Fruit fly (Drosophila melanogaster): Measurements from ENCODE around the gene CG5478.

CG5478 gene

dm6 chr3R:15919367-15920228 is 13.9 kb downstream of the CG5478 start (continued):
- TF ChIP-seq CG2712 (tag; optimal IDR thresholded peaks at IDR 0.05), result no peak
- no peak for TF ChIP-seq fru (optimal IDR thresholded peaks at IDR 0.05)
- no peak for TF ChIP-seq CG10321 (GFP tag; IDR thresholded peaks at IDR 0.05)
- no peak for TF ChIP-seq CG32772 (GFP tag; IDR thresholded peaks at IDR 0.05)
- TF ChIP-seq bab2 (GFP tag; optimal IDR thresholded peaks at IDR 0.05), result no peak
- TF ChIP-seq CG6254 (GFP tag; optimal IDR thresholded peaks at IDR 0.05), result no peak
- no peak for TF ChIP-seq usp (GFP tag; optimal IDR thresholded peaks at IDR 0.05)
- TF ChIP-seq unc-4 (GFP tag; IDR thresholded peaks at IDR 0.05; ENCODE audit: partially characterized antibody), result no peak
- TF ChIP-seq slbo (GFP tag; IDR thresholded peaks at IDR 0.05), result no peak
- TF ChIP-seq Lim3 (GFP tag; IDR thresholded peaks at IDR 0.05), result no peak
- TF ChIP-seq ems (GFP tag; optimal IDR thresholded peaks at IDR 0.05), result no peak
- 0 out of 2 replicates have a peak, but pooled peaks have one; percentile 17 for TF ChIP-seq CG6689 (GFP tag; IDR thresholded peaks at IDR 0.05)
- no peak for TF ChIP-seq CG14667 (GFP tag; IDR thresholded peaks at IDR 0.05)
- TF ChIP-seq CG43689 (GFP tag; IDR thresholded peaks at IDR 0.05), result no peak
- no peak for TF ChIP-seq bigmax (GFP tag; optimal IDR thresholded peaks at IDR 0.05)
- TF ChIP-seq en (GFP tag; optimal IDR thresholded peaks at IDR 0.05), result no peak
- no peak for TF ChIP-seq sr (GFP tag; IDR thresholded peaks at IDR 0.05)
- TF ChIP-seq CG13775 (GFP tag; optimal IDR thresholded peaks at IDR 0.05), result no peak
- TF ChIP-seq prd (optimal IDR thresholded peaks at IDR 0.05), result no peak
- TF ChIP-seq prd (GFP tag; IDR thresholded peaks at IDR 0.05), result no peak; the same call in 2 of the 3 replicates
- no peak for TF ChIP-seq CG8281 (tag; optimal IDR thresholded peaks at IDR 0.05)
- no peak for TF ChIP-seq CG7786 (GFP tag; optimal IDR thresholded peaks at IDR 0.05)
- no peak for TF ChIP-seq CG6813 (GFP tag; optimal IDR thresholded peaks at IDR 0.05)
- TF ChIP-seq CG18764 (GFP tag; optimal IDR thresholded peaks at IDR 0.05), result no peak
- no peak for TF ChIP-seq CG17612 (GFP tag; IDR thresholded peaks at IDR 0.05)
- peak; percentile 40 for TF ChIP-seq az2 (GFP tag; optimal IDR thresholded peaks at IDR 0.05)
- TF ChIP-seq cad (GFP tag; optimal IDR thresholded peaks at IDR 0.05), result no peak
- TF ChIP-seq sens-2 (GFP tag; IDR thresholded peaks at IDR 0.05), result no peak
- peak; percentile 1 for TF ChIP-seq CG15479 (GFP tag; optimal IDR thresholded peaks at IDR 0.05)
- TF ChIP-seq CG17328 (GFP tag; IDR thresholded peaks at IDR 0.05), result no peak
- no peak for TF ChIP-seq CG3065 (GFP tag; optimal IDR thresholded peaks at IDR 0.05)
- peak; percentile 19 for TF ChIP-seq CG1529 (GFP tag; optimal IDR thresholded peaks at IDR 0.05)
- TF ChIP-seq ci (GFP tag; IDR thresholded peaks at IDR 0.05), result peak; percentile 44; the same call in 1 of the 3 replicates
- no peak for TF ChIP-seq grau (tag; optimal IDR thresholded peaks at IDR 0.05)
- TF ChIP-seq CG11085 (GFP tag; IDR thresholded peaks at IDR 0.05), result no peak
- no peak for TF ChIP-seq ttk (GFP tag; IDR thresholded peaks at IDR 0.05)
- TF ChIP-seq Vsx1 (GFP tag; optimal IDR thresholded peaks at IDR 0.05), result no peak
- no peak for TF ChIP-seq zfh2 (GFP tag; optimal IDR thresholded peaks at IDR 0.05)
- no peak for TF ChIP-seq NK7.1 (GFP tag; optimal IDR thresholded peaks at IDR 0.05)
- no peak for TF ChIP-seq Jarid2 (GFP tag; optimal IDR thresholded peaks at IDR 0.05)
- no peak for TF ChIP-seq Sin3A (optimal IDR thresholded peaks at IDR 0.05)
- no peak for TF ChIP-seq GATAe (GFP tag; conservative IDR thresholded peaks at IDR 0.05)
- no peak for TF ChIP-seq Bteb2 (GFP tag; optimal IDR thresholded peaks at IDR 0.05)
- TF ChIP-seq CG33213 (GFP tag; optimal IDR thresholded peaks at IDR 0.05), result no peak
- no peak for TF ChIP-seq shn (GFP tag; optimal IDR thresholded peaks at IDR 0.05)
- peak; percentile 98 for TF ChIP-seq kni (GFP tag; optimal IDR thresholded peaks at IDR 0.05)
- TF ChIP-seq p53 (GFP tag; optimal IDR thresholded peaks at IDR 0.05), result no peak
- no peak for TF ChIP-seq CG10274 (GFP tag; optimal IDR thresholded peaks at IDR 0.05)
- TF ChIP-seq MTF-1 (GFP tag; optimal IDR thresholded peaks at IDR 0.05; ENCODE audit: borderline replicate concordance), result no peak
- TF ChIP-seq gsb (GFP tag; IDR thresholded peaks at IDR 0.05), result no peak
- TF ChIP-seq NfI (GFP tag; optimal IDR thresholded peaks at IDR 0.05), result no peak
- no peak for TF ChIP-seq crp (GFP tag; optimal IDR thresholded peaks at IDR 0.05)

Measured in whole organism, embryonic.